Fruit fly (Drosophila melanogaster) S2 (cell line): ENCODE results near the gene InR.

Experiments
- CG8478 ChIP-seq: fragments of >200 bp; optimal IDR thresholded peaks from 2 replicates; lab custom pipeline; 2018
- CTCF ChIP-seq, 2 experiments: fragments of >200 bp; optimal IDR thresholded peaks; 2 replicates each; lab custom pipeline; 2018

DNA sequence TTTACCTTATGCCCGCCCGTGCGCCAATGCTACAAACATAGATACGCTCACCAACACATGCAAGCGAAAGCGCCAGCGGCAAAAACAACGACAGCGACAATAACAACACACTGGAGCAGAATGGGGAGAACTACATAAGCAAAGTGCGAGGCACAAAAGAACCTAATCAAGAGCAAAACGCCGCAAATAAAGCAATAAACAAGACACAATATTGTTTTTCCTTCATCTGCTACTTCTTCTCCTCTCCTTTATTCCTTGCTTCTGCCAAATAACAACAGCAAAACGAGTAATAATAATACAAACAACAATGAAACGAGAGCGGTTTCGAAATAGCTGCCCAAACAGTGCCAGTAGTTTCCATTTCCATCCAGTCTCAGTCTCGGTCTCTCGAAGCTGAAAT lies 27.2 kb downstream of the InR start:
- TF ChIP-seq CTCF (optimal IDR thresholded peaks at IDR 0.05; lab: Kevin White, UChicago) (no peak), CG8478 (lab: Kevin White, UChicago) (no peak)
